Fruit fly (Drosophila melanogaster) whole organism, embryonic: ENCODE measurements around the gene phol.

Experiments
- Asciz ChIP-seq: fragments of 200-800 bp; sonication (Bioruptor generic); optimal IDR thresholded peaks from 2 replicates; lab custom pipeline; 2017; ENCODE audit warnings: missing biosample characterization, mild to moderate bottlenecking, missing genetic modification characterization, missing genetic modification reagents
- CG11456 ChIP-seq: fragments of 200-800 bp; sonication (Bioruptor generic); IDR thresholded peaks from 3 replicates; pipeline ENCODE4 v1.3.6; 2022; ENCODE audit warnings: missing biosample characterization, missing genetic modification characterization
- CG14014 ChIP-seq: fragments of 200-800 bp; sonication (Bioruptor generic); IDR thresholded peaks from 2 replicates; pipeline ENCODE4 v1.3.6; 2022; ENCODE audit warnings: missing biosample characterization, missing genetic modification characterization
- CG15601 ChIP-seq: fragments of 200-800 bp; sonication (Bioruptor generic); optimal IDR thresholded peaks from 3 replicates; lab custom pipeline; 2019; ENCODE audit warnings: missing biosample characterization, mild to moderate bottlenecking, missing genetic modification characterization, moderate library complexity
- CG17359 ChIP-seq: fragments of 200-800 bp; sonication (Bioruptor generic); optimal IDR thresholded peaks from 3 replicates; lab custom pipeline; 2018; ENCODE audit warnings: missing biosample characterization, mild to moderate bottlenecking, missing genetic modification characterization, moderate library complexity
- CG2120 ChIP-seq: fragments of 200-800 bp; sonication (Bioruptor generic); optimal IDR thresholded peaks from 3 replicates; lab custom pipeline; 2016; ENCODE audit warnings: missing biosample characterization, missing genetic modification characterization
- CG31365 ChIP-seq: fragments of 200-800 bp; sonication (Bioruptor generic); optimal IDR thresholded peaks from 2 replicates; lab custom pipeline; 2018; ENCODE audit warnings: missing biosample characterization, mild to moderate bottlenecking, missing genetic modification characterization
- CG4617 ChIP-seq: fragments of 200-800 bp; sonication (Bioruptor generic); optimal IDR thresholded peaks from 3 replicates; lab custom pipeline; 2016; ENCODE audit warnings: missing biosample characterization, missing genetic modification characterization, borderline replicate concordance
- CG5953 ChIP-seq: fragments of 200-800 bp; sonication (Bioruptor generic); IDR thresholded peaks from 2 replicates; pipeline ENCODE4 v1.3.6; 2022; ENCODE audit warnings: missing biosample characterization, missing genetic modification characterization
- CG6854 ChIP-seq: fragments of 200-800 bp; sonication (Bioruptor generic); optimal IDR thresholded peaks from 3 replicates; lab custom pipeline; 2017; ENCODE audit warnings: missing biosample characterization, mild to moderate bottlenecking, missing genetic modification characterization
- CG8359 ChIP-seq: fragments of 200-800 bp; sonication (Bioruptor generic); optimal IDR thresholded peaks from 2 replicates; lab custom pipeline; 2017; ENCODE audit warnings: missing biosample characterization, mild to moderate bottlenecking, missing genetic modification characterization, borderline replicate concordance
- D19B ChIP-seq: fragments of 200-800 bp; sonication (Bioruptor generic); optimal IDR thresholded peaks from 2 replicates; lab custom pipeline; 2017; ENCODE audit warnings: missing biosample characterization, mild to moderate bottlenecking, missing genetic modification characterization
- Dbx ChIP-seq: fragments of 200-800 bp; sonication (Bioruptor generic); IDR thresholded peaks from 3 replicates; pipeline ENCODE4 v1.3.6; 2022; ENCODE audit warnings: missing biosample characterization, missing genetic modification characterization
- Dfd ChIP-seq, 2 experiments: fragments of >200 bp; optimal IDR thresholded peaks; 2 replicates each; lab custom pipeline; 2017; ENCODE audit warnings: missing biosample characterization in 2 of 2, missing genetic modification characterization in 2 of 2
- H15 ChIP-seq: fragments of 200-800 bp; sonication (Bioruptor generic); IDR thresholded peaks from 3 replicates; pipeline ENCODE4 v1.3.6; 2022; ENCODE audit warnings: missing biosample characterization, missing genetic modification characterization
- HHEX ChIP-seq: fragments of 200-800 bp; sonication (Bioruptor generic); optimal IDR thresholded peaks from 3 replicates; lab custom pipeline; 2017; ENCODE audit warnings: missing biosample characterization, mild to moderate bottlenecking, missing genetic modification characterization, missing genetic modification reagents
- Ravus ChIP-seq: fragments of 200-800 bp; sonication (Bioruptor generic); IDR thresholded peaks from 2 replicates; pipeline ENCODE4 v1.3.6; 2022; ENCODE audit warnings: missing biosample characterization, missing genetic modification characterization
- Sry-β ChIP-seq: fragments of 200-800 bp; sonication (Bioruptor generic); optimal IDR thresholded peaks from 2 replicates; lab custom pipeline; 2018; ENCODE audit warnings: missing biosample characterization, mild to moderate bottlenecking, missing genetic modification characterization, moderate library complexity
- Ssrp ChIP-seq: fragments of 200-800 bp; sonication (Bioruptor generic); optimal IDR thresholded peaks from 2 replicates; lab custom pipeline; 2018; ENCODE audit warnings: missing biosample characterization, mild to moderate bottlenecking, missing genetic modification characterization, moderate library complexity
- Tbp ChIP-seq: fragments of >200 bp; optimal IDR thresholded peaks from 2 replicates; lab custom pipeline; 2018; ENCODE audit warnings: missing biosample characterization, missing genetic modification characterization
- aop ChIP-seq: fragments of 200-800 bp; sonication (Bioruptor generic); IDR thresholded peaks from 2 replicates; pipeline ENCODE4 v1.3.6; 2022; ENCODE audit warnings: missing biosample characterization, missing genetic modification characterization
- bcd ChIP-seq: fragments of 200-800 bp; sonication (Bioruptor generic); optimal IDR thresholded peaks from 2 replicates; lab custom pipeline; 2017; ENCODE audit warnings: missing biosample characterization, mild to moderate bottlenecking, missing genetic modification characterization
- br ChIP-seq: fragments of >200 bp; optimal IDR thresholded peaks from 2 replicates; lab custom pipeline; 2017
- cg ChIP-seq: fragments of 200-800 bp; sonication (Bioruptor generic); optimal IDR thresholded peaks from 3 replicates; lab custom pipeline; 2019; ENCODE audit warnings: missing biosample characterization, mild to moderate bottlenecking, missing genetic modification characterization, moderate library complexity
- chinmo ChIP-seq: fragments of 200-800 bp; sonication (Bioruptor generic); IDR thresholded peaks from 4 replicates; pipeline ENCODE4 v1.3.6; 2022; ENCODE audit warnings: missing biosample characterization, missing genetic modification characterization; ENCODE audit not compliant: partially characterized antibody
- crol ChIP-seq: fragments of 200-800 bp; sonication (Bioruptor generic); IDR thresholded peaks from 2 replicates; pipeline ENCODE4 v1.3.6; 2022; ENCODE audit warnings: missing biosample characterization, missing genetic modification characterization
- dan ChIP-seq: fragments of 200-800 bp; sonication (Bioruptor generic); IDR thresholded peaks from 2 replicates; pipeline ENCODE4 v1.3.6; 2022; ENCODE audit warnings: missing biosample characterization, missing genetic modification characterization
- dm ChIP-seq: fragments of 200-800 bp; sonication (Bioruptor generic); optimal IDR thresholded peaks from 3 replicates; lab custom pipeline; 2016; ENCODE audit warnings: missing biosample characterization, missing genetic modification characterization
- dmrt11E ChIP-seq: fragments of 200-800 bp; sonication (Bioruptor generic); optimal IDR thresholded peaks from 3 replicates; lab custom pipeline; 2018; ENCODE audit warnings: missing biosample characterization, mild to moderate bottlenecking, missing genetic modification characterization, moderate library complexity
- fd3F ChIP-seq: fragments of 200-800 bp; sonication (Bioruptor generic); optimal IDR thresholded peaks from 2 replicates; lab custom pipeline; 2018; ENCODE audit warnings: missing biosample characterization, mild to moderate bottlenecking, missing genetic modification characterization, moderate library complexity
- her ChIP-seq: fragments of 200-800 bp; sonication (Bioruptor generic); optimal IDR thresholded peaks from 2 replicates; lab custom pipeline; 2016; ENCODE audit warnings: missing biosample characterization, missing genetic modification characterization
- hkb ChIP-seq, 2 experiments: fragments of 200-800 bp in 1 of 2; fragments of >200 bp in 1 of 2; sonication (Bioruptor generic) in 1 of 2; IDR thresholded peaks in 1 of 2; optimal IDR thresholded peaks in 1 of 2; 2 replicates each; pipeline versions ENCODE4 v1.3.6 to Lab custom; 2017 to 2022; ENCODE audit warnings: missing biosample characterization in 1 of 2, missing genetic modification characterization in 1 of 2
- insv ChIP-seq, 2 experiments: fragments of 200-800 bp; sonication (Bioruptor generic); optimal IDR thresholded peaks; 3 replicates each; lab custom pipeline; 2016 to 2018; ENCODE audit warnings: missing biosample characterization in 2 of 2, missing genetic modification characterization in 2 of 2
- jigr1 ChIP-seq: fragments of 200-800 bp; sonication (Bioruptor generic); IDR thresholded peaks from 3 replicates; pipeline ENCODE4 v1.3.6; 2022; ENCODE audit warnings: missing biosample characterization, missing genetic modification characterization
- kay ChIP-seq: fragments of 200-800 bp; sonication (Bioruptor generic); optimal IDR thresholded peaks from 2 replicates; lab custom pipeline; 2016; ENCODE audit warnings: missing biosample characterization, missing genetic modification characterization
- mirr ChIP-seq: fragments of 200-800 bp; sonication (Bioruptor generic); optimal IDR thresholded peaks from 3 replicates; lab custom pipeline; 2018; ENCODE audit warnings: missing biosample characterization, mild to moderate bottlenecking, missing genetic modification characterization
- mld ChIP-seq: fragments of 200-800 bp; sonication (Bioruptor generic); IDR thresholded peaks from 3 replicates; pipeline ENCODE4 v1.3.6; 2022; ENCODE audit warnings: missing biosample characterization, missing genetic modification characterization; ENCODE audit not compliant: partially characterized antibody
- phol ChIP-seq: fragments of 200-800 bp; sonication (Bioruptor generic); optimal IDR thresholded peaks from 3 replicates; lab custom pipeline; 2018; ENCODE audit warnings: missing biosample characterization, mild to moderate bottlenecking, missing genetic modification characterization, moderate library complexity
- prd ChIP-seq, 3 experiments: fragments of >200 bp in 2 of 3; fragments of 200-800 bp in 1 of 3; sonication (Bioruptor generic) in 1 of 3; optimal IDR thresholded peaks in 2 of 3; IDR thresholded peaks in 1 of 3; 2 replicates in 2 of 3; 3 replicates in 1 of 3; pipeline versions ENCODE4 v1.3.6 to Lab custom; 2017 to 2022; ENCODE audit warnings: missing biosample characterization in 1 of 3, missing genetic modification characterization in 1 of 3
- repo ChIP-seq: fragments of 200-800 bp; sonication (Bioruptor generic); optimal IDR thresholded peaks from 2 replicates; lab custom pipeline; 2016; ENCODE audit warnings: missing biosample characterization, missing genetic modification characterization
- run ChIP-seq: fragments of 200-800 bp; sonication (Bioruptor generic); optimal IDR thresholded peaks from 3 replicates; lab custom pipeline; 2018; ENCODE audit warnings: missing biosample characterization, mild to moderate bottlenecking, missing genetic modification characterization
- sc ChIP-seq, 3 experiments: fragments of >200 bp in 2 of 3; fragments of 200-800 bp in 1 of 3; sonication (Bioruptor generic) in 1 of 3; optimal IDR thresholded peaks; 2 replicates in 2 of 3; 3 replicates in 1 of 3; lab custom pipeline; 2017; ENCODE audit warnings: mild to moderate bottlenecking in 1 of 3, missing biosample characterization in 1 of 3, missing genetic modification characterization in 1 of 3, missing genetic modification reagents in 1 of 3
- sd ChIP-seq: fragments of 200-800 bp; sonication (Bioruptor generic); optimal IDR thresholded peaks from 3 replicates; lab custom pipeline; 2018; ENCODE audit warnings: missing biosample characterization, mild to moderate bottlenecking, missing genetic modification characterization, moderate library complexity
- slbo ChIP-seq: fragments of 200-800 bp; sonication (Bioruptor generic); IDR thresholded peaks from 2 replicates; pipeline ENCODE4 v1.3.6; 2022; ENCODE audit warnings: missing biosample characterization, missing genetic modification characterization
- sob ChIP-seq: fragments of 200-800 bp; sonication (Bioruptor generic); IDR thresholded peaks from 2 replicates; pipeline ENCODE4 v1.3.6; 2022; ENCODE audit warnings: missing biosample characterization, missing genetic modification characterization
- twi ChIP-seq: fragments of 200-800 bp; optimal IDR thresholded peaks from 2 replicates; lab custom pipeline; 2019; ENCODE audit warnings: missing biosample characterization, mild to moderate bottlenecking, missing genetic modification characterization, moderate library complexity
- vvl ChIP-seq: fragments of 200-800 bp; sonication (Bioruptor generic); IDR thresholded peaks from 2 replicates; pipeline ENCODE4 v1.3.6; 2022; ENCODE audit warnings: missing biosample characterization, missing genetic modification characterization

The phol gene

dm6 chr3L:9460775-9461491, 4.9 kb upstream of the phol start, which contains the start of the genes CG3434 and CG44838 (continued):
- TF ChIP-seq sob (GFP tag; lab: Robert Waterston, UW) (peak; percentile 80), hkb (optimal IDR thresholded peaks at IDR 0.05; lab: Kevin White, UChicago) (no peak), hkb (GFP tag; IDR thresholded peaks at IDR 0.05; lab: Robert Waterston, UW) (peak; percentile 80), dan (GFP tag; lab: Robert Waterston, UW) (no peak), fd3F (GFP tag; lab: Kevin White, UChicago) (peak; percentile 68), mirr (peak; percentile 44), sd (tag; lab: Kevin White, UChicago) (peak; percentile 49), CG11456 (GFP tag; lab: Robert Waterston, UW) (peak; percentile 79), dm (GFP tag; lab: Kevin White, UChicago) (peak; percentile 75), slbo (GFP tag; lab: Robert Waterston, UW) (peak; percentile 81), Ravus (GFP tag; lab: Robert Waterston, UW) (no peak; the same call in 1 of the 2 replicates), HHEX (peak; percentile 62), D19B (peak; percentile 57), repo (GFP tag; lab: Kevin White, UChicago) (no peak), CG2120 (GFP tag; lab: Kevin White, UChicago) (peak; percentile 90), CG5953 (no peak), Dfd (GFP tag; optimal IDR thresholded peaks at IDR 0.05; lab: Kevin White, UChicago) (no peak), mld (no peak), CG14014 (peak; percentile 70), phol (tag; lab: Kevin White, UChicago) (peak; percentile 96), bcd (GFP tag; lab: Kevin White, UChicago) (peak; percentile 78), Tbp (GFP tag; lab: Kevin White, UChicago) (no peak), aop (GFP tag; lab: Robert Waterston, UW) (no peak), Dbx (GFP tag; lab: Robert Waterston, UW) (peak; percentile 77; the same call in 2 of the 3 replicates), vvl (GFP tag; lab: Robert Waterston, UW) (peak; percentile 88), chinmo (peak; percentile 77; the same call in 1 of the 4 replicates), prd (optimal IDR thresholded peaks at IDR 0.05; lab: Kevin White, UChicago) (no peak), prd (GFP tag; IDR thresholded peaks at IDR 0.05; lab: Robert Waterston, UW) (peak; percentile 86), insv (GFP tag; optimal IDR thresholded peaks at IDR 0.05; lab: Kevin White, UChicago) (peak in 1 of 2 experiments; percentile 61), cg (GFP tag; lab: Kevin White, UChicago) (peak; percentile 60), kay (peak; percentile 61), her (GFP tag; lab: Kevin White, UChicago) (no peak), H15 (peak; percentile 74; the same call in 2 of the 3 replicates), twi (tag; lab: Kevin White, UChicago) (peak; percentile 61), crol (no peak), CG6854 (GFP tag; lab: Kevin White, UChicago) (peak; percentile 70), Sry-β (GFP tag; lab: Kevin White, UChicago) (peak; percentile 97), br (no peak), sc (optimal IDR thresholded peaks at IDR 0.05; lab: Kevin White, UChicago) (no peak), sc (GFP tag; optimal IDR thresholded peaks at IDR 0.05; lab: Kevin White, UChicago) (peak; percentile 70), run (peak; percentile 70), CG8359 (GFP tag; lab: Kevin White, UChicago) (no peak), CG4617 (GFP tag; lab: Kevin White, UChicago) (peak; percentile 81), Asciz (GFP tag; lab: Kevin White, UChicago) (peak; percentile 58), CG31365 (tag; lab: Kevin White, UChicago) (no peak), dmrt11E (tag; lab: Kevin White, UChicago) (peak; percentile 76), Ssrp (tag; lab: Kevin White, UChicago) (peak; percentile 75), jigr1 (GFP tag; lab: Robert Waterston, UW) (peak; percentile 38; the same call in 1 of the 3 replicates), CG15601 (tag; lab: Kevin White, UChicago) (peak; percentile 98), CG17359 (tag; lab: Kevin White, UChicago) (peak; percentile 79)
